In genomic region chr3R:10681682-10681962, dm6 we compare ENCODE assay signal across 1 fruit fly cellular context.
A peak's percentile ranks its signal among the peaks of the same experiment; 100 is the strongest.
TF ChIP-seq lines count a peak whose summit lies in the region.

No protein-coding gene starts in this region.

TF ChIP-seq in whole organism, embryonic, 481 proteins besides CTCF, POLR2A, EP300 and RAD21 (continued from another document and continues in another):
- TF ChIP-seq Tbp (GFP tag; optimal IDR thresholded peaks at IDR 0.05; lab: Kevin White, UChicago) (no peak), YL-1 (GFP tag; optimal IDR thresholded peaks at IDR 0.05; lab: Kevin White, UChicago) (no peak), Max (GFP tag; optimal IDR thresholded peaks at IDR 0.05; lab: Kevin White, UChicago) (no peak), CG6654 (GFP tag; optimal IDR thresholded peaks at IDR 0.05; lab: Kevin White, UChicago) (peak; percentile 13), Pdp1 (GFP tag; optimal IDR thresholded peaks at IDR 0.05; lab: Kevin White, UChicago) (no peak), ERR (GFP tag; optimal IDR thresholded peaks at IDR 0.05; lab: Kevin White, UChicago) (no peak), jumu (GFP tag; optimal IDR thresholded peaks at IDR 0.05; lab: Kevin White, UChicago) (no peak), CG14050 (GFP tag; IDR thresholded peaks at IDR 0.05; lab: Robert Waterston, UW) (0 out of 3 replicates have a peak, but pooled peaks have one; percentile 45), wdn (GFP tag; IDR thresholded peaks at IDR 0.05; lab: Robert Waterston, UW) (peak; percentile 11; the same call in 1 of the 2 replicates), tap (tag; optimal IDR thresholded peaks at IDR 0.05; lab: Kevin White, UChicago) (peak; percentile 54), ham (GFP tag; IDR thresholded peaks at IDR 0.05; lab: Robert Waterston, UW) (no peak), CG10565 (GFP tag; optimal IDR thresholded peaks at IDR 0.05; lab: Kevin White, UChicago) (no peak), Spps (tag; optimal IDR thresholded peaks at IDR 0.05; lab: Kevin White, UChicago) (peak; percentile 49), crc (GFP tag; optimal IDR thresholded peaks at IDR 0.05; lab: Kevin White, UChicago) (no peak), zf30C (GFP tag; optimal IDR thresholded peaks at IDR 0.05; lab: Kevin White, UChicago) (peak; percentile 85), h (optimal IDR thresholded peaks at IDR 0.05; lab: Kevin White, UChicago) (no peak), Trl (optimal IDR thresholded peaks at IDR 0.05; lab: Kevin White, UChicago) (no peak), Trl (GFP tag; optimal IDR thresholded peaks at IDR 0.05; lab: Kevin White, UChicago) (no peak), CG13123 (GFP tag; optimal IDR thresholded peaks at IDR 0.05; lab: Kevin White, UChicago) (no peak), CG12769 (tag; optimal IDR thresholded peaks at IDR 0.05; lab: Kevin White, UChicago) (peak; percentile 30), CG7839 (tag; optimal IDR thresholded peaks at IDR 0.05; lab: Kevin White, UChicago) (no peak), pros (GFP tag; optimal IDR thresholded peaks at IDR 0.05; lab: Kevin White, UChicago) (no peak), mam (GFP tag; optimal IDR thresholded peaks at IDR 0.05; lab: Kevin White, UChicago) (no peak), Optix (GFP tag; IDR thresholded peaks at IDR 0.05; lab: Robert Waterston, UW) (peak; percentile 65; the same call in 1 of the 3 replicates), bowl (GFP tag; IDR thresholded peaks at IDR 0.05; lab: Robert Waterston, UW) (peak; percentile 46; the same call in 1 of the 2 replicates), Bteb2 (GFP tag; optimal IDR thresholded peaks at IDR 0.05; lab: Kevin White, UChicago) (no peak), CG18476 (GFP tag; optimal IDR thresholded peaks at IDR 0.05; lab: Kevin White, UChicago) (no peak), Elba2 (GFP tag; optimal IDR thresholded peaks at IDR 0.05; lab: Kevin White, UChicago) (no peak), sd (tag; optimal IDR thresholded peaks at IDR 0.05; lab: Kevin White, UChicago) (no peak), H15 (GFP tag; IDR thresholded peaks at IDR 0.05; lab: Robert Waterston, UW) (peak; percentile 74; the same call in 2 of the 3 replicates), danr (GFP tag; IDR thresholded peaks at IDR 0.05; lab: Robert Waterston, UW) (peak; percentile 56; the same call in 1 of the 2 replicates), CG12659 (GFP tag; optimal IDR thresholded peaks at IDR 0.05; lab: Kevin White, UChicago) (no peak), ftz-f1 (GFP tag; optimal IDR thresholded peaks at IDR 0.05; lab: Kevin White, UChicago) (no peak), Nf-YA (GFP tag; IDR thresholded peaks at IDR 0.05; lab: Robert Waterston, UW) (peak; percentile 77), CG7372 (GFP tag; IDR thresholded peaks at IDR 0.05; lab: Robert Waterston, UW) (no peak; the same call in 1 of the 2 replicates), org-1 (GFP tag; optimal IDR thresholded peaks at IDR 0.05; lab: Kevin White, UChicago) (no peak), fd64A (GFP tag; optimal IDR thresholded peaks at IDR 0.05; lab: Kevin White, UChicago) (no peak), Hr3 (GFP tag; optimal IDR thresholded peaks at IDR 0.05; lab: Kevin White, UChicago) (no peak), CG17829 (tag; optimal IDR thresholded peaks at IDR 0.05; lab: Kevin White, UChicago) (peak; percentile 15), CG2889 (GFP tag; IDR thresholded peaks at IDR 0.05; lab: Robert Waterston, UW) (peak; percentile 38; the same call in 1 of the 3 replicates), her (GFP tag; optimal IDR thresholded peaks at IDR 0.05; lab: Kevin White, UChicago) (no peak), dpn (GFP tag; optimal IDR thresholded peaks at IDR 0.05; lab: Kevin White, UChicago) (no peak), usp (GFP tag; optimal IDR thresholded peaks at IDR 0.05; lab: Kevin White, UChicago) (no peak), Atf3 (GFP tag; optimal IDR thresholded peaks at IDR 0.05; lab: Kevin White, UChicago) (no peak), CG10267 (tag; optimal IDR thresholded peaks at IDR 0.05; lab: Kevin White, UChicago) (no peak), CG4404 (GFP tag; IDR thresholded peaks at IDR 0.05; lab: Robert Waterston, UW) (peak; percentile 24; the same call in 1 of the 2 replicates), dmrt99B (tag; optimal IDR thresholded peaks at IDR 0.05; lab: Kevin White, UChicago) (no peak), inv (GFP tag; IDR thresholded peaks at IDR 0.05; lab: Robert Waterston, UW; ENCODE audit: partially characterized antibody) (no peak), klu (GFP tag; IDR thresholded peaks at IDR 0.05; lab: Robert Waterston, UW) (peak; percentile 42; the same call in 1 of the 2 replicates), Hmr (GFP tag; optimal IDR thresholded peaks at IDR 0.05; lab: Kevin White, UChicago) (no peak), Ravus (GFP tag; IDR thresholded peaks at IDR 0.05; lab: Robert Waterston, UW) (0 out of 2 replicates have a peak, but pooled peaks have one; percentile 5), Stat92E (GFP tag; optimal IDR thresholded peaks at IDR 0.05; lab: Kevin White, UChicago) (no peak), ase (GFP tag; IDR thresholded peaks at IDR 0.05; lab: Robert Waterston, UW) (peak; percentile 76), p53 (GFP tag; optimal IDR thresholded peaks at IDR 0.05; lab: Kevin White, UChicago) (no peak), CG10979 (tag; optimal IDR thresholded peaks at IDR 0.05; lab: Kevin White, UChicago) (peak; percentile 29), CG9215 (GFP tag; IDR thresholded peaks at IDR 0.05; lab: Robert Waterston, UW) (peak; percentile 4; the same call in 1 of the 2 replicates), da (GFP tag; optimal IDR thresholded peaks at IDR 0.05; lab: Kevin White, UChicago) (no peak), HLHmδ (GFP tag; optimal IDR thresholded peaks at IDR 0.05; lab: Kevin White, UChicago) (no peak), CG1233 (GFP tag; optimal IDR thresholded peaks at IDR 0.05; lab: Kevin White, UChicago) (no peak), MTF-1 (GFP tag; optimal IDR thresholded peaks at IDR 0.05; lab: Kevin White, UChicago; ENCODE audit: borderline replicate concordance) (peak; percentile 11), Drgx (GFP tag; IDR thresholded peaks at IDR 0.05; lab: Robert Waterston, UW) (peak; percentile 61), vfl (GFP tag; optimal IDR thresholded peaks at IDR 0.05; lab: Kevin White, UChicago) (no peak), CG12071 (GFP tag; optimal IDR thresholded peaks at IDR 0.05; lab: Kevin White, UChicago) (peak; percentile 22), CG33213 (GFP tag; optimal IDR thresholded peaks at IDR 0.05; lab: Kevin White, UChicago) (no peak), CG18262 (tag; optimal IDR thresholded peaks at IDR 0.05; lab: Kevin White, UChicago) (no peak), CG13287 (GFP tag; IDR thresholded peaks at IDR 0.05; lab: Robert Waterston, UW; ENCODE audit: partially characterized antibody) (no peak), Rx (GFP tag; IDR thresholded peaks at IDR 0.05; lab: Robert Waterston, UW) (peak; percentile 51; the same call in 1 of the 2 replicates), D19B (GFP tag; optimal IDR thresholded peaks at IDR 0.05; lab: Kevin White, UChicago) (no peak), CG10321 (GFP tag; IDR thresholded peaks at IDR 0.05; lab: Robert Waterston, UW) (0 out of 2 replicates have a peak, but pooled peaks have one; percentile 33), Deaf1 (tag; optimal IDR thresholded peaks at IDR 0.05; lab: Kevin White, UChicago) (no peak), fu2 (GFP tag; optimal IDR thresholded peaks at IDR 0.05; lab: Kevin White, UChicago) (no peak), CG4360 (GFP tag; IDR thresholded peaks at IDR 0.05; lab: Robert Waterston, UW) (0 out of 2 replicates have a peak, but pooled peaks have one; percentile 36), emc (GFP tag; optimal IDR thresholded peaks at IDR 0.05; lab: Kevin White, UChicago) (no peak), CG8944 (GFP tag; optimal IDR thresholded peaks at IDR 0.05; lab: Kevin White, UChicago) (no peak), CG10654 (GFP tag; optimal IDR thresholded peaks at IDR 0.05; lab: Kevin White, UChicago) (no peak), CG15011 (GFP tag; optimal IDR thresholded peaks at IDR 0.05; lab: Kevin White, UChicago) (no peak), esg (GFP tag; conservative IDR thresholded peaks at IDR 0.05; lab: Robert Waterston, UW) (peak; percentile 60), gcm (GFP tag; optimal IDR thresholded peaks at IDR 0.05; lab: Kevin White, UChicago) (no peak), Oaz (GFP tag; IDR thresholded peaks at IDR 0.05; lab: Robert Waterston, UW) (no peak), Six4 (GFP tag; optimal IDR thresholded peaks at IDR 0.05; lab: Kevin White, UChicago) (no peak), E2f1 (GFP tag; IDR thresholded peaks at IDR 0.05; lab: Robert Waterston, UW) (peak; percentile 66), ewg (GFP tag; optimal IDR thresholded peaks at IDR 0.05; lab: Kevin White, UChicago) (no peak), CG16779 (GFP tag; IDR thresholded peaks at IDR 0.05; lab: Robert Waterston, UW) (peak; percentile 58; the same call in 1 of the 2 replicates), sima (GFP tag; optimal IDR thresholded peaks at IDR 0.05; lab: Kevin White, UChicago) (no peak), Hmx (GFP tag; optimal IDR thresholded peaks at IDR 0.05; lab: Kevin White, UChicago) (no peak), lab (GFP tag; optimal IDR thresholded peaks at IDR 0.05; lab: Kevin White, UChicago) (peak; percentile 41), Lim3 (GFP tag; IDR thresholded peaks at IDR 0.05; lab: Robert Waterston, UW) (no peak), CG5953 (GFP tag; IDR thresholded peaks at IDR 0.05; lab: Robert Waterston, UW) (peak; percentile 47; the same call in 1 of the 2 replicates), Myb (GFP tag; optimal IDR thresholded peaks at IDR 0.05; lab: Kevin White, UChicago) (no peak), CG17359 (tag; optimal IDR thresholded peaks at IDR 0.05; lab: Kevin White, UChicago) (peak; percentile 37), CG42726 (GFP tag; IDR thresholded peaks at IDR 0.05; lab: Robert Waterston, UW; ENCODE audit: partially characterized antibody) (no peak), CG14860 (GFP tag; IDR thresholded peaks at IDR 0.05; lab: Robert Waterston, UW; ENCODE audit: partially characterized antibody) (no peak), btn (GFP tag; optimal IDR thresholded peaks at IDR 0.05; lab: Kevin White, UChicago) (no peak), caup (GFP tag; optimal IDR thresholded peaks at IDR 0.05; lab: Kevin White, UChicago; ENCODE audit: severe bottlenecking) (peak; percentile 11), lilli (GFP tag; optimal IDR thresholded peaks at IDR 0.05; lab: Kevin White, UChicago) (no peak), stwl (tag; optimal IDR thresholded peaks at IDR 0.05; lab: Kevin White, UChicago) (no peak), CG10543 (GFP tag; optimal IDR thresholded peaks at IDR 0.05; lab: Kevin White, UChicago) (no peak), GATAe (GFP tag; conservative IDR thresholded peaks at IDR 0.05; lab: Robert Waterston, UW) (no peak), Xrp1 (GFP tag; IDR thresholded peaks at IDR 0.05; lab: Robert Waterston, UW) (peak; percentile 79), slbo (GFP tag; IDR thresholded peaks at IDR 0.05; lab: Robert Waterston, UW) (peak; percentile 69), HLH3B (GFP tag; IDR thresholded peaks at IDR 0.05; lab: Robert Waterston, UW) (peak; percentile 73), CG15696 (tag; optimal IDR thresholded peaks at IDR 0.05; lab: Kevin White, UChicago) (peak; percentile 22), CG2120 (GFP tag; optimal IDR thresholded peaks at IDR 0.05; lab: Kevin White, UChicago) (no peak), ab (GFP tag; optimal IDR thresholded peaks at IDR 0.05; lab: Kevin White, UChicago) (no peak), CG4854 (GFP tag; optimal IDR thresholded peaks at IDR 0.05; lab: Kevin White, UChicago) (no peak), Atf6 (GFP tag; IDR thresholded peaks at IDR 0.05; lab: Robert Waterston, UW) (peak; percentile 52; the same call in 1 of the 2 replicates), Awh (GFP tag; IDR thresholded peaks at IDR 0.05; lab: Robert Waterston, UW) (peak; percentile 93), CG11456 (GFP tag; IDR thresholded peaks at IDR 0.05; lab: Robert Waterston, UW) (peak; percentile 75; the same call in 2 of the 3 replicates), PHDP (tag; optimal IDR thresholded peaks at IDR 0.05; lab: Kevin White, UChicago) (peak; percentile 19), CG18599 (GFP tag; optimal IDR thresholded peaks at IDR 0.05; lab: Kevin White, UChicago) (no peak), az2 (GFP tag; optimal IDR thresholded peaks at IDR 0.05; lab: Kevin White, UChicago) (no peak), chn (GFP tag; optimal IDR thresholded peaks at IDR 0.05; lab: Kevin White, UChicago) (no peak), Sry-β (GFP tag; optimal IDR thresholded peaks at IDR 0.05; lab: Kevin White, UChicago) (no peak), CG12391 (tag; optimal IDR thresholded peaks at IDR 0.05; lab: Kevin White, UChicago) (peak; percentile 7), ara (GFP tag; IDR thresholded peaks at IDR 0.05; lab: Robert Waterston, UW) (no peak), CG31388 (GFP tag; optimal IDR thresholded peaks at IDR 0.05; lab: Kevin White, UChicago) (no peak), CG2678 (tag; optimal IDR thresholded peaks at IDR 0.05; lab: Kevin White, UChicago) (no peak), sens (GFP tag; lab: Kevin White, UChicago) (no peak), CG7745 (tag; optimal IDR thresholded peaks at IDR 0.05; lab: Kevin White, UChicago) (no peak), ssp (GFP tag; IDR thresholded peaks at IDR 0.05; lab: Robert Waterston, UW) (peak; percentile 25; the same call in 1 of the 2 replicates), nom (GFP tag; optimal IDR thresholded peaks at IDR 0.05; lab: Kevin White, UChicago) (no peak), pfk (GFP tag; optimal IDR thresholded peaks at IDR 0.05; lab: Kevin White, UChicago) (no peak), Dek (tag; optimal IDR thresholded peaks at IDR 0.05; lab: Kevin White, UChicago) (peak; percentile 1), CG11723 (GFP tag; optimal IDR thresholded peaks at IDR 0.05; lab: Kevin White, UChicago) (no peak), run (tag; optimal IDR thresholded peaks at IDR 0.05; lab: Kevin White, UChicago) (no peak), otp (GFP tag; IDR thresholded peaks at IDR 0.05; lab: Robert Waterston, UW) (peak; percentile 59; the same call in 1 of the 3 replicates), cg (GFP tag; optimal IDR thresholded peaks at IDR 0.05; lab: Kevin White, UChicago) (no peak), CG17802 (tag; optimal IDR thresholded peaks at IDR 0.05; lab: Kevin White, UChicago) (no peak), bab2 (GFP tag; optimal IDR thresholded peaks at IDR 0.05; lab: Kevin White, UChicago) (no peak), lbe (GFP tag; optimal IDR thresholded peaks at IDR 0.05; lab: Kevin White, UChicago) (no peak), CG6813 (GFP tag; optimal IDR thresholded peaks at IDR 0.05; lab: Kevin White, UChicago) (no peak), dati (GFP tag; IDR thresholded peaks at IDR 0.05; lab: Robert Waterston, UW) (0 out of 2 replicates have a peak, but pooled peaks have one; percentile 28), tgo (GFP tag; IDR thresholded peaks at IDR 0.05; lab: Robert Waterston, UW) (peak; percentile 59; the same call in 2 of the 3 replicates)
